Worm (Caenorhabditis elegans) whole organism, L1 larva: ENCODE measurements around the gene nucl-1.

Experiments
- mep-1 ChIP-seq: fragments of 150-350 bp; optimal IDR thresholded peaks from 2 replicates; lab custom pipeline; 2014; ENCODE audit warnings: missing biosample characterization, missing genetic modification characterization
- nhr-85 ChIP-seq: sonication (generic microtip); peaks from one replicate; lab custom pipeline; 2016; ENCODE audit warnings: missing genetic modification characterization, inconsistent platforms, missing compliant biosample characterization

ce11 chrIV:8273334-8273733 lies 16.0 kb downstream of the nucl-1 start:
- no peak for TF ChIP-seq mep-1
- TF ChIP-seq nhr-85 (tag; lab: Kevin White, UChicago), result peak; percentile 51
